Worm (Caenorhabditis elegans) whole organism, L1 larva: ENCODE data around the gene ast-1.
A peak's percentile ranks its signal among the peaks of the same experiment; 100 is the strongest.

ENCODE experiments used
- C34B4.2 ChIP-seq: sonication (generic microtip); optimal IDR thresholded peaks from 2 replicates; lab custom pipeline; 2017; ENCODE audit warnings: mild to moderate bottlenecking, missing genetic modification characterization, missing compliant biosample characterization
- F16B12.6 ChIP-seq: fragments of 150-350 bp; optimal IDR thresholded peaks from 2 replicates; lab custom pipeline; 2014; ENCODE audit warnings: missing biosample characterization, missing genetic modification characterization
- Y116A8C.19 ChIP-seq: sonication (generic microtip); optimal IDR thresholded peaks from 2 replicates; lab custom pipeline; 2016; ENCODE audit warnings: missing compliant biosample characterization, missing genetic modification characterization, borderline replicate concordance
- alr-1 ChIP-seq: fragments of 200-800 bp; sonication (Bioruptor generic); optimal IDR thresholded peaks from 2 replicates; lab custom pipeline; 2018; ENCODE audit warnings: borderline replicate concordance, mild to moderate bottlenecking, missing genetic modification characterization, missing compliant biosample characterization
- aly-2 ChIP-seq: fragments of 150-350 bp; optimal IDR thresholded peaks from 2 replicates; lab custom pipeline; 2014; ENCODE audit warnings: missing biosample characterization, missing genetic modification characterization
- ama-1 ChIP-seq: fragments of 150-350 bp; optimal IDR thresholded peaks from 2 replicates; lab custom pipeline; 2014
- ceh-63 ChIP-seq: fragments of 200-800 bp; sonication (Bioruptor generic); optimal IDR thresholded peaks from 2 replicates; lab custom pipeline; 2018; ENCODE audit warnings: mild to moderate bottlenecking, missing genetic modification characterization, missing compliant biosample characterization
- ceh-8 ChIP-seq: fragments of 200-800 bp; sonication (Bioruptor generic); optimal IDR thresholded peaks from 2 replicates; lab custom pipeline; 2018; ENCODE audit warnings: mild to moderate bottlenecking, missing genetic modification characterization, moderate library complexity, missing compliant biosample characterization
- ceh-82 ChIP-seq, 3 experiments: fragments of 150-350 bp in 1 of 3; sonication (generic microtip) in 2 of 3; optimal IDR thresholded peaks; 2 replicates each; lab custom pipeline; 2014 to 2017; ENCODE audit warnings: missing biosample characterization in 3 of 3, missing genetic modification characterization in 3 of 3
- ceh-88 ChIP-seq: fragments of 200-800 bp; sonication (Bioruptor generic); IDR thresholded peaks from 2 replicates; pipeline ENCODE4 v1.3.6; 2022; ENCODE audit warnings: missing genetic modification characterization, missing compliant biosample characterization
- dpl-1 ChIP-seq, 3 experiments: fragments of 150-350 bp in 2 of 3; sonication (generic microtip) in 1 of 3; optimal IDR thresholded peaks; 2 replicates each; lab custom pipeline; 2014 to 2017; ENCODE audit warnings: missing biosample characterization in 3 of 3, missing genetic modification characterization in 3 of 3, missing genetic modification reagents in 3 of 3
- dsc-1 ChIP-seq: sonication (generic microtip); optimal IDR thresholded peaks from 2 replicates; lab custom pipeline; 2016; ENCODE audit warnings: mild to moderate bottlenecking, missing genetic modification characterization, missing compliant biosample characterization
- efl-1 ChIP-seq, 4 experiments: fragments of 150-350 bp; optimal IDR thresholded peaks in 3 of 4; peaks in 1 of 4; 1 replicate in 1 of 4; 2 replicates in 3 of 4; lab custom pipeline; 2014; ENCODE audit warnings: missing biosample characterization in 2 of 4, missing genetic modification characterization in 2 of 4, missing genetic modification reagents in 2 of 4
- efl-3 ChIP-seq: fragments of 200-800 bp; sonication (Bioruptor generic); optimal IDR thresholded peaks from 2 replicates; lab custom pipeline; 2018; ENCODE audit warnings: mild to moderate bottlenecking, missing genetic modification characterization, missing compliant biosample characterization
- elt-2 ChIP-seq: sonication (generic microtip); optimal IDR thresholded peaks from 2 replicates; lab custom pipeline; 2016; ENCODE audit warnings: missing genetic modification characterization, mild to moderate bottlenecking, inconsistent platforms, missing compliant biosample characterization, missing genetic modification reagents
- elt-3 ChIP-seq, 6 experiments: fragments of 150-350 bp in 1 of 6; sonication (generic microtip); optimal IDR thresholded peaks; 2 replicates each; lab custom pipeline; 2017 to 2018; ENCODE audit warnings: missing biosample characterization in 6 of 6, missing genetic modification characterization in 6 of 6, inconsistent platforms in 1 of 6
- fkh-10 ChIP-seq: sonication (generic microtip); optimal IDR thresholded peaks from 2 replicates; lab custom pipeline; 2017; ENCODE audit warnings: missing biosample characterization, missing genetic modification reagents, missing genetic modification characterization
- fos-1 ChIP-seq: fragments of 150-350 bp; optimal IDR thresholded peaks from 2 replicates; lab custom pipeline; 2014; ENCODE audit warnings: missing biosample characterization, missing genetic modification characterization
- grh-1 ChIP-seq: fragments of 200-800 bp; sonication (Bioruptor generic); IDR thresholded peaks from 2 replicates; pipeline ENCODE4 v1.3.6; 2022; ENCODE audit warnings: missing genetic modification reagents, missing genetic modification characterization, missing compliant biosample characterization
- hlh-17 ChIP-seq: fragments of 200-800 bp; sonication (Bioruptor generic); optimal IDR thresholded peaks from 2 replicates; lab custom pipeline; 2018; ENCODE audit warnings: missing genetic modification characterization, mild to moderate bottlenecking, missing compliant biosample characterization, moderate library complexity, borderline replicate concordance
- hlh-4 ChIP-seq: sonication (generic microtip); optimal IDR thresholded peaks from 2 replicates; lab custom pipeline; 2016; ENCODE audit warnings: mild to moderate bottlenecking, missing genetic modification characterization, missing compliant biosample characterization
- irx-1 ChIP-seq: sonication (generic microtip); optimal IDR thresholded peaks from 2 replicates; lab custom pipeline; 2016; ENCODE audit warnings: missing genetic modification characterization, missing compliant biosample characterization
- jun-1 ChIP-seq: fragments of 150-350 bp; optimal IDR thresholded peaks from 2 replicates; lab custom pipeline; 2014; ENCODE audit warnings: missing biosample characterization, missing genetic modification reagents, missing genetic modification characterization
- lin-13 ChIP-seq: fragments of 150-350 bp; optimal IDR thresholded peaks from 2 replicates; lab custom pipeline; 2014; ENCODE audit warnings: missing biosample characterization, missing genetic modification reagents, missing genetic modification characterization
- lin-35 ChIP-seq, 2 experiments: fragments of 150-350 bp; optimal IDR thresholded peaks; 2 replicates each; lab custom pipeline; 2014; ENCODE audit warnings: missing biosample characterization in 2 of 2, missing genetic modification characterization in 2 of 2, missing genetic modification reagents in 2 of 2
- lir-3 ChIP-seq: sonication (generic microtip); optimal IDR thresholded peaks from 2 replicates; lab custom pipeline; 2016; ENCODE audit warnings: mild to moderate bottlenecking, missing genetic modification characterization, moderate library complexity, missing compliant biosample characterization; ENCODE audit not compliant: poor library complexity
- mab-9 ChIP-seq: fragments of 200-800 bp; sonication (Bioruptor generic); IDR thresholded peaks from 2 replicates; pipeline ENCODE4 v1.3.6; 2022; ENCODE audit warnings: missing genetic modification reagents, missing genetic modification characterization, missing compliant biosample characterization
- mdl-1 ChIP-seq, 2 experiments: fragments of 150-350 bp; optimal IDR thresholded peaks; 2 replicates each; lab custom pipeline; 2014 to 2017; ENCODE audit warnings: missing biosample characterization in 2 of 2, missing genetic modification characterization in 2 of 2, inconsistent platforms in 1 of 2
- mep-1 ChIP-seq: fragments of 150-350 bp; optimal IDR thresholded peaks from 2 replicates; lab custom pipeline; 2014; ENCODE audit warnings: missing biosample characterization, missing genetic modification characterization
- nhr-11 ChIP-seq: fragments of 150-350 bp; optimal IDR thresholded peaks from 2 replicates; lab custom pipeline; 2014; ENCODE audit warnings: missing biosample characterization, missing genetic modification characterization
- nhr-12 ChIP-seq: sonication (generic microtip); optimal IDR thresholded peaks from 2 replicates; lab custom pipeline; 2017; ENCODE audit warnings: missing biosample characterization, missing genetic modification characterization
- nhr-20 ChIP-seq: sonication (generic microtip); optimal IDR thresholded peaks from 2 replicates; lab custom pipeline; 2016; ENCODE audit warnings: mild to moderate bottlenecking, missing genetic modification characterization, missing compliant biosample characterization
- nhr-237 ChIP-seq: fragments of 150-350 bp; optimal IDR thresholded peaks from 2 replicates; lab custom pipeline; 2014; ENCODE audit warnings: missing biosample characterization, missing genetic modification characterization
- nhr-28 ChIP-seq: fragments of 150-350 bp; optimal IDR thresholded peaks from 2 replicates; lab custom pipeline; 2014; ENCODE audit warnings: missing biosample characterization, missing genetic modification characterization
- nhr-77 ChIP-seq: fragments of 150-350 bp; optimal IDR thresholded peaks from 2 replicates; lab custom pipeline; 2014; ENCODE audit warnings: missing biosample characterization, missing genetic modification characterization
- nhr-85 ChIP-seq: sonication (generic microtip); peaks from one replicate; lab custom pipeline; 2016; ENCODE audit warnings: missing genetic modification characterization, inconsistent platforms, missing compliant biosample characterization
- nhr-90 ChIP-seq: sonication (generic microtip); optimal IDR thresholded peaks from 2 replicates; lab custom pipeline; 2016; ENCODE audit warnings: mild to moderate bottlenecking, missing genetic modification characterization, missing compliant biosample characterization; ENCODE audit not compliant: poor library complexity
- pag-3 ChIP-seq: sonication (generic microtip); optimal IDR thresholded peaks from 2 replicates; lab custom pipeline; 2017; ENCODE audit warnings: missing genetic modification characterization, mild to moderate bottlenecking, missing compliant biosample characterization, antibody characterized with exemption, borderline replicate concordance; ENCODE audit not compliant: insufficient read depth
- pax-3 ChIP-seq: fragments of 200-800 bp; sonication (Bioruptor generic); optimal IDR thresholded peaks from 2 replicates; lab custom pipeline; 2018; ENCODE audit warnings: mild to moderate bottlenecking, missing genetic modification characterization, moderate library complexity, missing compliant biosample characterization
- pqm-1 ChIP-seq: sonication (generic microtip); optimal IDR thresholded peaks from 3 replicates; lab custom pipeline; 2017; ENCODE audit warnings: missing biosample characterization, missing genetic modification characterization
- rnt-1 ChIP-seq: sonication (generic microtip); optimal IDR thresholded peaks from 2 replicates; lab custom pipeline; 2016; ENCODE audit warnings: mild to moderate bottlenecking, missing genetic modification characterization, moderate library complexity, missing compliant biosample characterization
- skn-1 ChIP-seq: fragments of 150-350 bp; optimal IDR thresholded peaks from 2 replicates; lab custom pipeline; 2014; ENCODE audit warnings: missing biosample characterization, missing genetic modification characterization
- sox-4 ChIP-seq: sonication (generic microtip); optimal IDR thresholded peaks from 2 replicates; lab custom pipeline; 2016; ENCODE audit warnings: missing genetic modification characterization, missing compliant biosample characterization
- sup-37 ChIP-seq: fragments of 200-800 bp; sonication (Bioruptor generic); optimal IDR thresholded peaks from 2 replicates; lab custom pipeline; 2018; ENCODE audit warnings: mild to moderate bottlenecking, missing genetic modification characterization, missing compliant biosample characterization
- swsn-7 ChIP-seq: sonication (generic microtip); optimal IDR thresholded peaks from 2 replicates; lab custom pipeline; 2016; ENCODE audit warnings: missing genetic modification characterization, missing compliant biosample characterization
- tbx-2 ChIP-seq: sonication (generic microtip); optimal IDR thresholded peaks from 2 replicates; lab custom pipeline; 2016; ENCODE audit warnings: missing genetic modification characterization, missing compliant biosample characterization
- tlp-1 ChIP-seq: fragments of 150-350 bp; optimal IDR thresholded peaks from 2 replicates; lab custom pipeline; 2014; ENCODE audit warnings: missing biosample characterization, missing genetic modification characterization
- unc-30 ChIP-seq: sonication (generic microtip); optimal IDR thresholded peaks from 2 replicates; lab custom pipeline; 2017; ENCODE audit warnings: missing biosample characterization, missing genetic modification characterization
- unc-98 ChIP-seq: fragments of 200-800 bp; sonication (Bioruptor generic); IDR thresholded peaks from 2 replicates; pipeline ENCODE4 v1.3.6; 2022; ENCODE audit warnings: missing genetic modification characterization, missing compliant biosample characterization
- zag-1 ChIP-seq: fragments of 150-350 bp; optimal IDR thresholded peaks from 2 replicates; lab custom pipeline; 2014; ENCODE audit warnings: missing biosample characterization, missing genetic modification characterization
- zip-4 ChIP-seq: fragments of 200-800 bp; sonication (Bioruptor generic); optimal IDR thresholded peaks from 2 replicates; lab custom pipeline; 2018; ENCODE audit warnings: mild to moderate bottlenecking, missing genetic modification characterization, moderate library complexity, missing compliant biosample characterization
- ztf-11 ChIP-seq, 2 experiments: sonication (generic microtip); optimal IDR thresholded peaks; 2 replicates each; lab custom pipeline; 2016 to 2017; ENCODE audit warnings: missing genetic modification characterization in 2 of 2, missing biosample characterization in 1 of 2, missing compliant biosample characterization in 1 of 2

ast-1 gene

ce11 chrII:4089183-4089582 lies 46.0 kb downstream of the ast-1 start:
- TF ChIP-seq nhr-85 (tag; lab: Kevin White, UChicago), result peak; percentile 82
- peak in 1 of 2 experiments; percentile 49 for TF ChIP-seq mdl-1 (tag; optimal IDR thresholded peaks at IDR 0.05; lab: Kevin White, UChicago)
- TF ChIP-seq C34B4.2, result no peak
- no peak for TF ChIP-seq ceh-63 (GFP tag; lab: Kevin White, UChicago)
- no peak for TF ChIP-seq dsc-1
- TF ChIP-seq lin-13, result peak; percentile 1
- no peak for TF ChIP-seq aly-2 (tag; lab: Kevin White, UChicago)
- TF ChIP-seq efl-3 (GFP tag; lab: Kevin White, UChicago), result no peak
- TF ChIP-seq lir-3, result no peak
- no peak for TF ChIP-seq F16B12.6 (tag; lab: Kevin White, UChicago)
- peak; percentile 75 for TF ChIP-seq tbx-2 (tag; lab: Kevin White, UChicago)
- TF ChIP-seq rnt-1 (tag; lab: Kevin White, UChicago), result peak; percentile 66
- TF ChIP-seq irx-1, result no peak
- TF ChIP-seq nhr-11 (tag; lab: Kevin White, UChicago), result peak; percentile 3
- no peak for TF ChIP-seq sup-37 (GFP tag; lab: Kevin White, UChicago)
- TF ChIP-seq nhr-77 (tag; lab: Kevin White, UChicago), result no peak
- TF ChIP-seq efl-1 (optimal IDR thresholded peaks at IDR 0.05; lab: Kevin White, UChicago), result peak; percentile 9 to 26
- TF ChIP-seq efl-1 (GFP tag; optimal IDR thresholded peaks at IDR 0.05 in 1 of 2; lab: Kevin White, UChicago), result peak in 1 of 2 experiments; percentile 77
- no peak for TF ChIP-seq unc-30 (tag; lab: Kevin White, UChicago)
- TF ChIP-seq fos-1 (tag; lab: Kevin White, UChicago), result no peak
- TF ChIP-seq hlh-4, result no peak
- peak; percentile 86 for TF ChIP-seq nhr-20
- peak in 4 of 6 experiments; percentile 7 to 74 (median 56) for TF ChIP-seq elt-3 (tag; optimal IDR thresholded peaks at IDR 0.05; lab: Kevin White, UChicago)
- TF ChIP-seq alr-1 (tag; lab: Kevin White, UChicago), result no peak
- TF ChIP-seq ceh-8 (GFP tag; lab: Kevin White, UChicago), result no peak
- peak; percentile 8 for TF ChIP-seq swsn-7
- TF ChIP-seq nhr-237 (tag; lab: Kevin White, UChicago), result no peak
- TF ChIP-seq zip-4 (GFP tag; lab: Kevin White, UChicago), result no peak
- no peak for TF ChIP-seq mab-9 (GFP tag; lab: Robert Waterston, UW)
- no peak for TF ChIP-seq Y116A8C.19 (tag; lab: Kevin White, UChicago)
- TF ChIP-seq hlh-17, result no peak
- TF ChIP-seq elt-2 (tag; lab: Kevin White, UChicago), result peak; percentile 98
- no peak for TF ChIP-seq nhr-12 (tag; lab: Kevin White, UChicago)
- no peak for TF ChIP-seq ama-1 (lab: Kevin White, UChicago)
- TF ChIP-seq pag-3 (tag; lab: Kevin White, UChicago), result peak; percentile 6
- no peak for TF ChIP-seq ztf-11 (tag; optimal IDR thresholded peaks at IDR 0.05; lab: Kevin White, UChicago)
- TF ChIP-seq pax-3 (tag; lab: Kevin White, UChicago), result no peak
- TF ChIP-seq nhr-90 (tag; lab: Kevin White, UChicago), result peak; percentile 69
- TF ChIP-seq sox-4, result no peak
- TF ChIP-seq lin-35 (GFP tag; optimal IDR thresholded peaks at IDR 0.05; lab: Kevin White, UChicago), result peak in 1 of 2 experiments; percentile 78
- TF ChIP-seq pqm-1 (tag; lab: Kevin White, UChicago), result peak; percentile 76
- peak in 2 of 3 experiments; percentile 14 to 34 for TF ChIP-seq dpl-1 (GFP tag; optimal IDR thresholded peaks at IDR 0.05; lab: Kevin White, UChicago)
- no peak for TF ChIP-seq ceh-82 (tag; optimal IDR thresholded peaks at IDR 0.05; lab: Kevin White, UChicago)
- no peak for TF ChIP-seq nhr-28 (tag; lab: Kevin White, UChicago)
- no peak for TF ChIP-seq fkh-10 (GFP tag; lab: Kevin White, UChicago)
- no peak for TF ChIP-seq skn-1 (tag; lab: Kevin White, UChicago)
- TF ChIP-seq zag-1 (tag; lab: Kevin White, UChicago), result no peak
- peak; percentile 45 for TF ChIP-seq mep-1 (tag; lab: Kevin White, UChicago)
- TF ChIP-seq unc-98 (GFP tag; lab: Robert Waterston, UW), result no peak
- TF ChIP-seq ceh-88, result no peak
- peak; percentile 53 for TF ChIP-seq jun-1 (tag; lab: Kevin White, UChicago)
- peak; percentile 23; the same call in 1 of the 2 replicates for TF ChIP-seq grh-1 (GFP tag; lab: Robert Waterston, UW)
- no peak for TF ChIP-seq tlp-1 (tag; lab: Kevin White, UChicago)
